Worm (Caenorhabditis elegans) whole organism, early embryonic: ENCODE measurements around the gene ani-3.
"Not testable (repeated sequence)": the region's sequence is repeated elsewhere in the genome, so short reads cannot be mapped to it uniquely, and the experiment has no call there.

Experiments
- B0310.2 ChIP-seq: sonication (generic microtip); optimal IDR thresholded peaks from 2 replicates; lab custom pipeline; 2016; ENCODE audit warnings: mild to moderate bottlenecking, missing genetic modification characterization, missing compliant biosample characterization
- F13C5.2 ChIP-seq: sonication (generic microtip); optimal IDR thresholded peaks from 2 replicates; lab custom pipeline; 2017; ENCODE audit warnings: mild to moderate bottlenecking, missing genetic modification characterization, inconsistent platforms, missing compliant biosample characterization
- aly-1 ChIP-seq: sonication (generic microtip); optimal IDR thresholded peaks from 2 replicates; lab custom pipeline; 2016; ENCODE audit warnings: missing genetic modification characterization, missing compliant biosample characterization
- ama-1 ChIP-seq: fragments of 150-350 bp; optimal IDR thresholded peaks from 2 replicates; lab custom pipeline; 2014
- ceh-13 ChIP-seq: fragments of 200-800 bp; sonication (Bioruptor generic); optimal IDR thresholded peaks from 2 replicates; lab custom pipeline; 2018; ENCODE audit warnings: mild to moderate bottlenecking, missing genetic modification characterization, missing compliant biosample characterization
- ceh-36 ChIP-seq: sonication (generic microtip); optimal IDR thresholded peaks from 2 replicates; lab custom pipeline; 2016; ENCODE audit warnings: missing genetic modification characterization, inconsistent platforms, missing compliant biosample characterization
- ets-7 ChIP-seq: sonication (generic microtip); optimal IDR thresholded peaks from 2 replicates; lab custom pipeline; 2016; ENCODE audit warnings: missing genotype, missing genetic modification characterization, missing compliant biosample characterization
- flt-1 ChIP-seq: fragments of 200-800 bp; sonication (Bioruptor generic); IDR thresholded peaks from 2 replicates; pipeline ENCODE4 v1.3.6; 2022; ENCODE audit warnings: missing genetic modification characterization, missing compliant biosample characterization
- hmbx-1 ChIP-seq: sonication (generic microtip); optimal IDR thresholded peaks from 2 replicates; lab custom pipeline; 2016; ENCODE audit warnings: mild to moderate bottlenecking, missing genetic modification characterization, missing compliant biosample characterization
- hmg-4 ChIP-seq: fragments of 200-800 bp; sonication (Bioruptor generic); optimal IDR thresholded peaks from 2 replicates; lab custom pipeline; 2018; ENCODE audit warnings: mild to moderate bottlenecking, missing genetic modification characterization, missing compliant biosample characterization
- hnd-1 ChIP-seq: sonication (generic microtip); optimal IDR thresholded peaks from 2 replicates; lab custom pipeline; 2016; ENCODE audit warnings: missing genetic modification characterization, missing compliant biosample characterization
- pes-1 ChIP-seq: fragments of 200-800 bp; sonication (Bioruptor generic); IDR thresholded peaks from 2 replicates; pipeline ENCODE4 v1.3.6; 2022; ENCODE audit warnings: missing genetic modification reagents, missing genetic modification characterization, missing compliant biosample characterization
- scrt-1 ChIP-seq: fragments of 200-800 bp; sonication (Bioruptor generic); IDR thresholded peaks from 2 replicates; pipeline ENCODE4 v1.3.6; 2022; ENCODE audit warnings: missing genetic modification characterization, missing compliant biosample characterization
- sea-1 ChIP-seq: fragments of 200-800 bp; sonication (Bioruptor generic); conservative IDR thresholded peaks from 2 replicates; pipeline ENCODE4 v1.3.6; 2022; ENCODE audit warnings: missing genetic modification characterization, missing compliant biosample characterization
- tbx-11 ChIP-seq: fragments of 200-800 bp; sonication (Bioruptor generic); IDR thresholded peaks from 2 replicates; pipeline ENCODE4 v1.3.6; 2022; ENCODE audit warnings: missing genetic modification characterization, missing compliant biosample characterization
- tbx-37 ChIP-seq: fragments of 200-800 bp; sonication (Bioruptor generic); conservative IDR thresholded peaks from 2 replicates; pipeline ENCODE4 v1.3.6; 2022; ENCODE audit warnings: missing genetic modification reagents, missing genetic modification characterization, missing compliant biosample characterization
- tra-4 ChIP-seq: sonication (generic microtip); optimal IDR thresholded peaks from 2 replicates; lab custom pipeline; 2017; ENCODE audit warnings: missing genetic modification characterization, missing compliant biosample characterization

ani-3 gene

ce11 chrV:19710514-19710913 is 13.0 kb downstream of the ani-3 start, which contains the start of gene Y43F8C.15:
Gene Y43F8C.15, minus strand, starts transcription at chrV:19710614.
- not testable (repeated sequence) for TF ChIP-seq pes-1; aly-1; flt-1 (GFP tag; lab: Robert Waterston, UW)

ce11 chrV:19711646-19712045 is 14.1 kb downstream of the ani-3 start, which contains the start of gene Y43F8C.23:
Gene Y43F8C.23, minus strand, starts transcription at chrV:19711746.
- TF ChIP-seq hmg-4 (GFP tag; lab: Kevin White, UChicago); tra-4 (tag; lab: Kevin White, UChicago); scrt-1 (GFP tag; lab: Robert Waterston, UW): not testable (repeated sequence)

- TF ChIP-seq tra-4 (tag; lab: Kevin White, UChicago), result no peak
- no peak for TF ChIP-seq flt-1 (GFP tag; lab: Robert Waterston, UW)
- no peak for TF ChIP-seq ceh-13 (GFP tag; lab: Kevin White, UChicago)
- no peak for TF ChIP-seq hmbx-1 (tag; lab: Kevin White, UChicago)
- no peak for TF ChIP-seq tbx-37 (GFP tag; lab: Robert Waterston, UW)
Measured at ce11 chrV:19715419-19715818, 17.9 kb downstream of the ani-3 start, which contains the start of gene Y43F8C.16. Gene Y43F8C.16, minus strand, starts transcription at chrV:19715519.

ce11 chrV:19715847-19716246 is 18.3 kb downstream of the ani-3 start, which contains the start of gene Y43F8C.17:
Gene Y43F8C.17, plus strand, starts transcription at chrV:19716147.
- TF ChIP-seq hnd-1 (tag; lab: Kevin White, UChicago) (no peak), pes-1 (no peak), ceh-13 (GFP tag; lab: Kevin White, UChicago) (no peak), ceh-36 (no peak), ama-1 (no peak), B0310.2 (no peak), aly-1 (no peak), tra-4 (tag; lab: Kevin White, UChicago) (no peak), hmbx-1 (tag; lab: Kevin White, UChicago) (no peak), tbx-37 (GFP tag; lab: Robert Waterston, UW) (no peak), scrt-1 (GFP tag; lab: Robert Waterston, UW) (no peak), sea-1 (GFP tag; lab: Robert Waterston, UW) (no peak), tbx-11 (no peak), flt-1 (GFP tag; lab: Robert Waterston, UW) (no peak), ets-7 (tag; lab: Kevin White, UChicago) (no peak), hmg-4 (GFP tag; lab: Kevin White, UChicago) (no peak), F13C5.2 (tag; lab: Kevin White, UChicago) (no peak)

ce11 chrV:19717933-19718332 is 20.4 kb downstream of the ani-3 start:
- no peak for TF ChIP-seq tbx-37 (GFP tag; lab: Robert Waterston, UW)
- no peak for TF ChIP-seq hnd-1 (tag; lab: Kevin White, UChicago)
- no peak for TF ChIP-seq aly-1
- no peak for TF ChIP-seq sea-1 (GFP tag; lab: Robert Waterston, UW)
- no peak for TF ChIP-seq tra-4 (tag; lab: Kevin White, UChicago)
- no peak for TF ChIP-seq ama-1
- TF ChIP-seq pes-1, result no peak
- TF ChIP-seq tbx-11, result no peak
- TF ChIP-seq ets-7 (tag; lab: Kevin White, UChicago), result no peak
- no peak for TF ChIP-seq ceh-36
- TF ChIP-seq hmbx-1 (tag; lab: Kevin White, UChicago), result no peak
- no peak for TF ChIP-seq F13C5.2 (tag; lab: Kevin White, UChicago)
- TF ChIP-seq flt-1 (GFP tag; lab: Robert Waterston, UW), result no peak
- no peak for TF ChIP-seq hmg-4 (GFP tag; lab: Kevin White, UChicago)

ce11 chrV:19718660-19719059 is 21.1 kb downstream of the ani-3 start:
- TF ChIP-seq B0310.2 (no peak), hmg-4 (GFP tag; lab: Kevin White, UChicago) (no peak), ceh-36 (peak; percentile 53), scrt-1 (GFP tag; lab: Robert Waterston, UW) (no peak), aly-1 (no peak)

- TF ChIP-seq scrt-1 (GFP tag; lab: Robert Waterston, UW) (no peak), tra-4 (tag; lab: Kevin White, UChicago) (no peak), ceh-36 (no peak), ets-7 (tag; lab: Kevin White, UChicago) (peak; percentile 69), hmbx-1 (tag; lab: Kevin White, UChicago) (no peak), tbx-37 (GFP tag; lab: Robert Waterston, UW) (no peak), pes-1 (no peak), aly-1 (no peak), sea-1 (GFP tag; lab: Robert Waterston, UW) (no peak)
Measured at ce11 chrV:19719253-19719652, 21.7 kb downstream of the ani-3 start, which contains the start of gene Y116F11A.6. Gene Y116F11A.6, plus strand, starts transcription at chrV:19719553.

- TF ChIP-seq hnd-1 (tag; lab: Kevin White, UChicago) (peak; percentile 52), flt-1 (GFP tag; lab: Robert Waterston, UW) (peak; percentile 85), pes-1 (peak; percentile 89), ama-1 (no peak), ceh-13 (GFP tag; lab: Kevin White, UChicago) (peak; percentile 46), tbx-37 (GFP tag; lab: Robert Waterston, UW) (peak; percentile 80), sea-1 (GFP tag; lab: Robert Waterston, UW) (peak; percentile 84), ceh-36 (peak; percentile 58), B0310.2 (peak; percentile 9), aly-1 (peak; percentile 65), tra-4 (tag; lab: Kevin White, UChicago) (peak; percentile 39), hmbx-1 (tag; lab: Kevin White, UChicago) (peak; percentile 37), F13C5.2 (tag; lab: Kevin White, UChicago) (peak; percentile 78), ets-7 (tag; lab: Kevin White, UChicago) (no peak), hmg-4 (GFP tag; lab: Kevin White, UChicago) (peak; percentile 64), scrt-1 (GFP tag; lab: Robert Waterston, UW) (peak; percentile 83), tbx-11 (peak; percentile 76)
Measured at ce11 chrV:19722881-19723280, 25.3 kb downstream of the ani-3 start.
